Worm (Caenorhabditis elegans): Measurements from ENCODE around the gene C17H12.2.

ce11 chrIV:6762416-6762815, 27.9 kb downstream of the C17H12.2 start, which contains the start of gene spd-3:
- TF ChIP-seq tbx-2 (tag; optimal IDR thresholded peaks at IDR 0.05) = no peak
- TF ChIP-seq ceh-18 (tag; optimal IDR thresholded peaks at IDR 0.05) = no peak
- TF ChIP-seq elt-4 (tag; optimal IDR thresholded peaks at IDR 0.05) = no peak
- TF ChIP-seq lim-6 (tag; optimal IDR thresholded peaks at IDR 0.05) = no peak
- TF ChIP-seq K02D7.2 (tag; optimal IDR thresholded peaks at IDR 0.05) = no peak
- no peak for TF ChIP-seq pax-1 (tag; optimal IDR thresholded peaks at IDR 0.05)
- TF ChIP-seq C38D4.7 (GFP tag; optimal IDR thresholded peaks at IDR 0.05) = no peak
- TF ChIP-seq sox-4 (tag; optimal IDR thresholded peaks at IDR 0.05) = no peak
- no peak for TF ChIP-seq K09A11.1 (tag; optimal IDR thresholded peaks at IDR 0.05; ENCODE audit: insufficient read depth)
